Fruit fly (Drosophila melanogaster) whole organism, embryonic: ENCODE measurements around the gene Oatp30B.

ENCODE experiments used
- CG10431 ChIP-seq: fragments of 200-800 bp; sonication (Bioruptor generic); optimal IDR thresholded peaks from 3 replicates; lab custom pipeline; 2018; ENCODE audit warnings: missing biosample characterization, mild to moderate bottlenecking, missing genetic modification characterization
- CG13123 ChIP-seq: fragments of 200-800 bp; sonication (Bioruptor generic); optimal IDR thresholded peaks from 2 replicates; lab custom pipeline; 2016; ENCODE audit warnings: missing biosample characterization, missing genetic modification characterization
- CG14710 ChIP-seq: fragments of 200-800 bp; sonication (Bioruptor generic); optimal IDR thresholded peaks from 3 replicates; lab custom pipeline; 2019; ENCODE audit warnings: missing biosample characterization, mild to moderate bottlenecking, missing genetic modification characterization, moderate library complexity
- CG16863 ChIP-seq: fragments of 200-800 bp; sonication (Bioruptor generic); optimal IDR thresholded peaks from 3 replicates; lab custom pipeline; 2016; ENCODE audit warnings: missing biosample characterization, missing genetic modification characterization
- CG17612 ChIP-seq: fragments of 200-800 bp; sonication (Bioruptor generic); IDR thresholded peaks from 2 replicates; pipeline ENCODE4 v1.3.6; 2022; ENCODE audit warnings: missing biosample characterization, missing genetic modification characterization
- CG18262 ChIP-seq: fragments of 200-800 bp; optimal IDR thresholded peaks from 3 replicates; lab custom pipeline; 2019; ENCODE audit warnings: missing biosample characterization, mild to moderate bottlenecking, missing genetic modification characterization, moderate library complexity
- CG2202 ChIP-seq: fragments of 200-800 bp; sonication (Bioruptor generic); optimal IDR thresholded peaks from 2 replicates; lab custom pipeline; 2018; ENCODE audit warnings: missing biosample characterization, mild to moderate bottlenecking, missing genetic modification characterization
- CG2875 ChIP-seq: fragments of 200-800 bp; sonication (Bioruptor generic); optimal IDR thresholded peaks from 2 replicates; lab custom pipeline; 2017; ENCODE audit warnings: missing biosample characterization, mild to moderate bottlenecking, missing genetic modification characterization, missing genetic modification reagents
- CG30431 ChIP-seq: fragments of 200-800 bp; sonication (Bioruptor generic); optimal IDR thresholded peaks from 2 replicates; lab custom pipeline; 2017; ENCODE audit warnings: missing biosample characterization, missing genetic modification characterization
- CG31365 ChIP-seq: fragments of 200-800 bp; sonication (Bioruptor generic); optimal IDR thresholded peaks from 2 replicates; lab custom pipeline; 2018; ENCODE audit warnings: missing biosample characterization, mild to moderate bottlenecking, missing genetic modification characterization
- CG32772 ChIP-seq: fragments of 200-800 bp; sonication (Bioruptor generic); IDR thresholded peaks from 2 replicates; pipeline ENCODE4 v1.3.6; 2022; ENCODE audit warnings: missing biosample characterization, missing genetic modification characterization
- CG6791 ChIP-seq: fragments of 200-800 bp; sonication (Bioruptor generic); IDR thresholded peaks from 3 replicates; pipeline ENCODE4 v1.3.6; 2022; ENCODE audit warnings: missing biosample characterization, missing genetic modification characterization; ENCODE audit not compliant: partially characterized antibody
- Chrac-16 ChIP-seq: fragments of 200-800 bp; sonication (Bioruptor generic); optimal IDR thresholded peaks from 3 replicates; lab custom pipeline; 2016; ENCODE audit warnings: missing biosample characterization, missing genetic modification characterization
- Dp ChIP-seq: fragments of 200-800 bp; sonication (Bioruptor generic); optimal IDR thresholded peaks from 2 replicates; lab custom pipeline; 2018; ENCODE audit warnings: missing biosample characterization, mild to moderate bottlenecking, missing genetic modification characterization, moderate library complexity
- Hr78 ChIP-seq, 2 experiments: fragments of 200-800 bp in 1 of 2; fragments of >200 bp in 1 of 2; sonication (Bioruptor generic) in 1 of 2; optimal IDR thresholded peaks; 2 replicates each; lab custom pipeline; 2017 to 2019; ENCODE audit warnings: missing biosample characterization in 2 of 2, missing genetic modification characterization in 2 of 2, mild to moderate bottlenecking in 1 of 2, moderate library complexity in 1 of 2
- Lhr ChIP-seq: fragments of 200-800 bp; sonication (Bioruptor generic); optimal IDR thresholded peaks from 3 replicates; lab custom pipeline; 2017; ENCODE audit warnings: mild to moderate bottlenecking, missing biosample characterization, missing genetic modification reagents, missing genetic modification characterization
- Max ChIP-seq: fragments of 200-800 bp; sonication (Bioruptor generic); optimal IDR thresholded peaks from 2 replicates; lab custom pipeline; 2016; ENCODE audit warnings: missing biosample characterization, mild to moderate bottlenecking, missing genetic modification characterization
- Taf1 ChIP-seq: fragments of 200-800 bp; sonication (Bioruptor generic); IDR thresholded peaks from 2 replicates; pipeline ENCODE4 v1.3.6; 2022; ENCODE audit warnings: missing biosample characterization, missing genetic modification characterization
- Xbp1 ChIP-seq: fragments of 200-800 bp; sonication (Bioruptor generic); optimal IDR thresholded peaks from 3 replicates; lab custom pipeline; 2016; ENCODE audit warnings: missing biosample characterization, mild to moderate bottlenecking, missing genetic modification characterization
- ap ChIP-seq: fragments of 200-800 bp; sonication (Bioruptor generic); IDR thresholded peaks from 2 replicates; pipeline ENCODE4 v1.3.6; 2022; ENCODE audit warnings: missing biosample characterization, missing genetic modification characterization
- chif ChIP-seq, 2 experiments: fragments of 200-800 bp; sonication (Bioruptor generic); optimal IDR thresholded peaks; 3 replicates each; lab custom pipeline; 2016; ENCODE audit warnings: missing biosample characterization in 2 of 2, missing genetic modification characterization in 2 of 2
- crc ChIP-seq: fragments of 200-800 bp; sonication (Bioruptor generic); optimal IDR thresholded peaks from 2 replicates; lab custom pipeline; 2016; ENCODE audit warnings: missing biosample characterization, missing genetic modification characterization
- danr ChIP-seq: fragments of 200-800 bp; sonication (Bioruptor generic); IDR thresholded peaks from 2 replicates; pipeline ENCODE4 v1.3.6; 2022; ENCODE audit warnings: missing biosample characterization, missing genetic modification characterization
- dati ChIP-seq: fragments of 200-800 bp; sonication (Bioruptor generic); IDR thresholded peaks from 2 replicates; pipeline ENCODE4 v1.3.6; 2022; ENCODE audit warnings: missing biosample characterization, missing genetic modification characterization
- esg ChIP-seq: fragments of 200-800 bp; sonication (Bioruptor generic); conservative IDR thresholded peaks from 2 replicates; pipeline ENCODE4 v1.3.6; 2022; ENCODE audit warnings: missing biosample characterization, missing genetic modification characterization
- fd96Cb ChIP-seq: fragments of 200-800 bp; sonication (Bioruptor generic); optimal IDR thresholded peaks from 2 replicates; lab custom pipeline; 2018; ENCODE audit warnings: missing biosample characterization, mild to moderate bottlenecking, missing genetic modification characterization, moderate library complexity
- gcm ChIP-seq: fragments of 200-800 bp; sonication (Bioruptor generic); optimal IDR thresholded peaks from 2 replicates; lab custom pipeline; 2019; ENCODE audit warnings: missing biosample characterization, mild to moderate bottlenecking, missing genetic modification characterization, moderate library complexity
- gfzf ChIP-seq: fragments of 200-800 bp; sonication (Bioruptor generic); optimal IDR thresholded peaks from 2 replicates; lab custom pipeline; 2016; ENCODE audit warnings: missing biosample characterization, mild to moderate bottlenecking, missing genetic modification characterization, moderate library complexity
- grau ChIP-seq: fragments of 200-800 bp; optimal IDR thresholded peaks from 3 replicates; lab custom pipeline; 2019; ENCODE audit warnings: missing biosample characterization, mild to moderate bottlenecking, missing genetic modification characterization, moderate library complexity
- grn ChIP-seq: fragments of 200-800 bp; sonication (Bioruptor generic); optimal IDR thresholded peaks from 3 replicates; lab custom pipeline; 2017; ENCODE audit warnings: missing biosample characterization, missing genetic modification characterization
- gro ChIP-seq: fragments of 200-800 bp; sonication (Bioruptor generic); optimal IDR thresholded peaks from 2 replicates; lab custom pipeline; 2016; ENCODE audit warnings: missing biosample characterization, missing genetic modification characterization
- hbn ChIP-seq: fragments of 200-800 bp; sonication (Bioruptor generic); IDR thresholded peaks from 2 replicates; pipeline ENCODE4 v1.3.6; 2022; ENCODE audit warnings: missing biosample characterization, missing genetic modification characterization; ENCODE audit not compliant: partially characterized antibody
- hkb ChIP-seq, 2 experiments: fragments of 200-800 bp in 1 of 2; fragments of >200 bp in 1 of 2; sonication (Bioruptor generic) in 1 of 2; IDR thresholded peaks in 1 of 2; optimal IDR thresholded peaks in 1 of 2; 2 replicates each; pipeline versions ENCODE4 v1.3.6 to Lab custom; 2017 to 2022; ENCODE audit warnings: missing biosample characterization in 1 of 2, missing genetic modification characterization in 1 of 2
- lbe ChIP-seq: fragments of 200-800 bp; sonication (Bioruptor generic); optimal IDR thresholded peaks from 2 replicates; lab custom pipeline; 2016; ENCODE audit warnings: missing biosample characterization, mild to moderate bottlenecking, missing genetic modification characterization
- lmd ChIP-seq: fragments of 200-800 bp; sonication (Bioruptor generic); IDR thresholded peaks from 2 replicates; pipeline ENCODE4 v1.3.6; 2022; ENCODE audit warnings: missing biosample characterization, missing genetic modification characterization
- lola ChIP-seq, 3 experiments: fragments of >200 bp in 2 of 3; fragments of 200-800 bp in 1 of 3; sonication (Bioruptor generic) in 1 of 3; optimal IDR thresholded peaks; 2 replicates each; lab custom pipeline; 2017 to 2019; ENCODE audit warnings: missing biosample characterization in 3 of 3, missing genetic modification characterization in 3 of 3, mild to moderate bottlenecking in 1 of 3, moderate library complexity in 1 of 3
- nmo ChIP-seq: fragments of 200-800 bp; sonication (Bioruptor generic); optimal IDR thresholded peaks from 2 replicates; lab custom pipeline; 2018; ENCODE audit warnings: missing biosample characterization, mild to moderate bottlenecking, missing genetic modification characterization, moderate library complexity
- org-1 ChIP-seq: fragments of 200-800 bp; sonication (Bioruptor generic); optimal IDR thresholded peaks from 2 replicates; lab custom pipeline; 2017; ENCODE audit warnings: missing biosample characterization, missing genetic modification characterization
- otp ChIP-seq: fragments of 200-800 bp; sonication (Bioruptor generic); IDR thresholded peaks from 3 replicates; pipeline ENCODE4, ENCODE4 v1.3.6; 2022; ENCODE audit warnings: missing biosample characterization, missing genetic modification characterization
- pan ChIP-seq, 4 experiments: fragments of >200 bp in 3 of 4; fragments of 200-800 bp in 1 of 4; sonication (Bioruptor generic) in 1 of 4; optimal IDR thresholded peaks in 3 of 4; IDR thresholded peaks in 1 of 4; 2 replicates each; pipeline versions ENCODE4 v1.3.6 to Lab custom; 2017 to 2022; ENCODE audit warnings: missing biosample characterization in 2 of 4, missing genetic modification characterization in 2 of 4, mixed read lengths in 1 of 4
- pb ChIP-seq: fragments of 200-800 bp; sonication (Bioruptor generic); optimal IDR thresholded peaks from 3 replicates; lab custom pipeline; 2016; ENCODE audit warnings: missing biosample characterization, missing genetic modification characterization
- pzg ChIP-seq: fragments of 200-800 bp; sonication (Bioruptor generic); optimal IDR thresholded peaks from 3 replicates; lab custom pipeline; 2018; ENCODE audit warnings: missing biosample characterization, mild to moderate bottlenecking, missing genetic modification characterization, moderate library complexity
- ro ChIP-seq: fragments of 200-800 bp; sonication (Bioruptor generic); IDR thresholded peaks from 2 replicates; pipeline ENCODE4 v1.3.6; 2022; ENCODE audit warnings: missing biosample characterization, missing genetic modification characterization
- row ChIP-seq: fragments of 200-800 bp; sonication (Bioruptor generic); IDR thresholded peaks from 3 replicates; pipeline ENCODE4 v1.3.6; 2022; ENCODE audit warnings: missing biosample characterization, missing genetic modification characterization
- sima ChIP-seq: fragments of 200-800 bp; sonication (Bioruptor generic); optimal IDR thresholded peaks from 2 replicates; lab custom pipeline; 2016; ENCODE audit warnings: missing biosample characterization, missing genetic modification characterization
- vnd ChIP-seq: fragments of 200-800 bp; sonication (Bioruptor generic); IDR thresholded peaks from 3 replicates; pipeline ENCODE4 v1.3.6; 2022; ENCODE audit warnings: missing biosample characterization, missing genetic modification characterization; ENCODE audit not compliant: partially characterized antibody
- zfh1 ChIP-seq: fragments of 200-800 bp; sonication (Bioruptor generic); IDR thresholded peaks from 3 replicates; pipeline ENCODE4 v1.3.6; 2022; ENCODE audit warnings: missing biosample characterization, missing genetic modification characterization

Gene Oatp30B

dm6 chr2L:9494663-9495417 is 26.2 kb upstream of the Oatp30B start, which contains the start of gene Gdi (continued):
- TF ChIP-seq CG17612 (GFP tag; lab: Robert Waterston, UW) = no peak
- TF ChIP-seq CG2202 (tag; lab: Kevin White, UChicago) = no peak
- 0 out of 3 replicates have a peak, but pooled peaks have one; percentile 34 for TF ChIP-seq CG6791 (GFP tag; lab: Robert Waterston, UW)
- peak; percentile 34 for TF ChIP-seq grau
- peak; percentile 75 for TF ChIP-seq Dp (GFP tag; lab: Kevin White, UChicago)
- no peak for TF ChIP-seq ro (GFP tag; lab: Robert Waterston, UW)
- no peak for TF ChIP-seq fd96Cb (tag; lab: Kevin White, UChicago)
- TF ChIP-seq crc (GFP tag; lab: Kevin White, UChicago) = peak; percentile 24
- TF ChIP-seq sima (GFP tag; lab: Kevin White, UChicago) = no peak
- TF ChIP-seq chif (GFP tag; optimal IDR thresholded peaks at IDR 0.05; lab: Kevin White, UChicago) = no peak
- no peak for TF ChIP-seq gfzf (GFP tag; lab: Kevin White, UChicago)
- no peak for TF ChIP-seq pan (optimal IDR thresholded peaks at IDR 0.05; lab: Kevin White, UChicago)
- no peak for TF ChIP-seq pan (GFP tag; optimal IDR thresholded peaks at IDR 0.05 in 1 of 2, IDR thresholded peaks at IDR 0.05 in 1 of 2)
- TF ChIP-seq CG32772 (GFP tag; lab: Robert Waterston, UW) = no peak
- no peak for TF ChIP-seq CG2875 (GFP tag; lab: Kevin White, UChicago)
- no peak for TF ChIP-seq ap (GFP tag; lab: Robert Waterston, UW)
- 0 out of 3 replicates have a peak, but pooled peaks have one; percentile 16 for TF ChIP-seq otp (GFP tag; lab: Robert Waterston, UW)
- no peak for TF ChIP-seq lmd
- TF ChIP-seq Hr78 (GFP tag; optimal IDR thresholded peaks at IDR 0.05; lab: Kevin White, UChicago) = no peak
- TF ChIP-seq Chrac-16 (GFP tag; lab: Kevin White, UChicago) = peak; percentile 18
- TF ChIP-seq Lhr (GFP tag; lab: Kevin White, UChicago) = no peak
- TF ChIP-seq danr (GFP tag; lab: Robert Waterston, UW) = no peak
- TF ChIP-seq lola (GFP tag; optimal IDR thresholded peaks at IDR 0.05; lab: Kevin White, UChicago) = peak in 1 of 3 experiments; percentile 11
- TF ChIP-seq CG13123 (GFP tag; lab: Kevin White, UChicago) = no peak
- no peak for TF ChIP-seq hkb (optimal IDR thresholded peaks at IDR 0.05; lab: Kevin White, UChicago)
- TF ChIP-seq hkb (GFP tag; IDR thresholded peaks at IDR 0.05; lab: Robert Waterston, UW) = 0 out of 2 replicates have a peak, but pooled peaks have one; percentile 23
- TF ChIP-seq gro (GFP tag; lab: Kevin White, UChicago) = no peak
- TF ChIP-seq CG16863 (GFP tag; lab: Kevin White, UChicago) = no peak
- no peak for TF ChIP-seq pb
- peak; percentile 49 for TF ChIP-seq hbn
- TF ChIP-seq org-1 = no peak
- TF ChIP-seq dati (GFP tag; lab: Robert Waterston, UW) = no peak
- TF ChIP-seq Taf1 (GFP tag; lab: Robert Waterston, UW) = no peak
- TF ChIP-seq row (GFP tag; lab: Robert Waterston, UW) = peak; percentile 59
- peak; percentile 29 for TF ChIP-seq nmo (GFP tag; lab: Kevin White, UChicago)
- TF ChIP-seq Xbp1 (GFP tag; lab: Kevin White, UChicago) = peak; percentile 39
- TF ChIP-seq CG18262 (tag; lab: Kevin White, UChicago) = peak; percentile 10
- TF ChIP-seq CG14710 (tag; lab: Kevin White, UChicago) = peak; percentile 36
- TF ChIP-seq pzg (GFP tag; lab: Kevin White, UChicago) = peak; percentile 53
- no peak for TF ChIP-seq gcm
- no peak for TF ChIP-seq lbe (GFP tag; lab: Kevin White, UChicago)
- 0 out of 2 replicates have a peak, but pooled peaks have one; percentile 6 for TF ChIP-seq esg (GFP tag; lab: Robert Waterston, UW)
- TF ChIP-seq grn (GFP tag; lab: Kevin White, UChicago) = no peak
- TF ChIP-seq zfh1 (GFP tag; lab: Robert Waterston, UW) = no peak
- no peak for TF ChIP-seq Max (GFP tag; lab: Kevin White, UChicago)
- no peak for TF ChIP-seq CG10431
- no peak for TF ChIP-seq CG31365 (tag; lab: Kevin White, UChicago)
- TF ChIP-seq CG30431 (GFP tag; lab: Kevin White, UChicago) = no peak
- no peak for TF ChIP-seq vnd
